Worm (Caenorhabditis elegans): Measurements from ENCODE around the gene Y97E10AR.1.

The Y97E10AR.1 gene

ce11 chrV:8046706-8047105 lies 45.4 kb downstream of the Y97E10AR.1 start, which contains the start of gene ZC513.3 (continued):
- TF ChIP-seq F22D6.2 (tag; optimal IDR thresholded peaks at IDR 0.05): no peak
- TF ChIP-seq B0261.1 (tag; optimal IDR thresholded peaks at IDR 0.05): no peak

ce11 chrV:8050059-8050677 lies 48.9 kb downstream of the Y97E10AR.1 start:
- TF ChIP-seq somi-1 (GFP tag; optimal IDR thresholded peaks at IDR 0.05) (no peak), zfh-2 (GFP tag; conservative IDR thresholded peaks at IDR 0.05) (peak; percentile 83), F52B5.7 (tag; optimal IDR thresholded peaks at IDR 0.05) (no peak), B0035.1 (tag; optimal IDR thresholded peaks at IDR 0.05) (no peak), madf-8 (GFP tag; conservative IDR thresholded peaks at IDR 0.05) (no peak), cebp-2 (GFP tag; IDR thresholded peaks at IDR 0.05) (0 out of 2 replicates have a peak, but pooled peaks have one; percentile 12), egrh-3 (GFP tag; IDR thresholded peaks at IDR 0.05) (peak; percentile 90; the same call in 1 of the 2 replicates), atf-7 (tag; optimal IDR thresholded peaks at IDR 0.05) (no peak), sdz-38 (tag; optimal IDR thresholded peaks at IDR 0.05) (no peak), ztf-18 (tag; optimal IDR thresholded peaks at IDR 0.05) (no peak), athp-1 (tag; optimal IDR thresholded peaks at IDR 0.05) (no peak), T07F8.4 (tag; optimal IDR thresholded peaks at IDR 0.05) (no peak)

ce11 chrV:8050811-8051210 lies 49.5 kb downstream of the Y97E10AR.1 start, which contains the start of gene col-43:
Gene col-43 (minus strand): TSS chrV:8050911.
- TF ChIP-seq K11D2.4 (GFP tag; IDR thresholded peaks at IDR 0.05): no peak
- TF ChIP-seq nhr-80 (tag; optimal IDR thresholded peaks at IDR 0.05): no peak
- no peak for TF ChIP-seq dpff-1 (tag; optimal IDR thresholded peaks at IDR 0.05)
- TF ChIP-seq F49E8.2 (tag; optimal IDR thresholded peaks at IDR 0.05; ENCODE audit: insufficient read depth): no peak
- TF ChIP-seq ztf-6 (GFP tag; IDR thresholded peaks at IDR 0.05): no peak
- no peak for TF ChIP-seq F55B11.4 (tag; optimal IDR thresholded peaks at IDR 0.05; ENCODE audit: borderline replicate concordance, insufficient read depth)
- no peak for TF ChIP-seq Y67H2A.10 (GFP tag; conservative IDR thresholded peaks at IDR 0.05)
- TF ChIP-seq snpc-4 (GFP tag; optimal IDR thresholded peaks at IDR 0.05): no peak
- no peak for TF ChIP-seq snpc-4 (tag; optimal IDR thresholded peaks at IDR 0.05)
- no peak for TF ChIP-seq ceh-79 (tag; optimal IDR thresholded peaks at IDR 0.05)
- TF ChIP-seq F57C9.4 (tag; optimal IDR thresholded peaks at IDR 0.05): no peak
- TF ChIP-seq ztf-18 (tag; optimal IDR thresholded peaks at IDR 0.05): no peak

DNA sequence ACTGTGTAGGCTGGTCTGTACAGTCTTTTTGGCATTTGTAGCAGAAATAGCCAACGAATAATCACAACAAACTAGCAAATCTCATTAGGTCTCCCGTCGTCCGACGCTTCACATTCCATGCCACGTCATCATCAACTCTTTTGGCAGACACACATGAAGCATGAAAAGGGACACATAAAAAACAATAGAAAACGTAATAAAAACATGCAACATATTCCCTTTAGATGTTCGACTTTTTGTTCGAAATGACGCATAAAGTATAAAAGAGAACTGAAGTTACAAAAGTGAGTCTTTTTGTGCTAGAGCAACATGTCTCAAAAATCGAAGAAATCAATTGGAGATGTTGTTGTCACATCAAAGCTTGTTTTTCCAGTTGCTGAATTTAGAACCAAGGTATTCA lies 50.6 kb downstream of the Y97E10AR.1 start, which contains the start of gene sth-1:
TSS of gene sth-1 (plus strand) at position 301 of the 400 bp plus-strand sequence.
- TF ChIP-seq mcd-1 (GFP tag; IDR thresholded peaks at IDR 0.05) (no peak), bed-2 (GFP tag; IDR thresholded peaks at IDR 0.05) (no peak), atf-7 (tag; optimal IDR thresholded peaks at IDR 0.05) (no peak), ztf-26 (tag; optimal IDR thresholded peaks at IDR 0.05) (no peak), C06A6.2 (GFP tag; conservative IDR thresholded peaks at IDR 0.05) (no peak), zim-3 (tag; optimal IDR thresholded peaks at IDR 0.05) (no peak), dpff-1 (tag; optimal IDR thresholded peaks at IDR 0.05) (no peak), snpc-3.4 (tag; optimal IDR thresholded peaks at IDR 0.05) (no peak), F22D6.2 (tag; optimal IDR thresholded peaks at IDR 0.05) (no peak)

- TF ChIP-seq ztf-28 (GFP tag; IDR thresholded peaks at IDR 0.05) (no peak), B0019.2 (GFP tag; conservative IDR thresholded peaks at IDR 0.05) (no peak), K12H6.12 (tag; optimal IDR thresholded peaks at IDR 0.05) (no peak), nfya-1 (tag; optimal IDR thresholded peaks at IDR 0.05; ENCODE audit: borderline replicate concordance, insufficient read depth) (no peak), ztf-22 (GFP tag; optimal IDR thresholded peaks at IDR 0.05) (no peak), T26A5.8 (tag; optimal IDR thresholded peaks at IDR 0.05) (no peak), B0261.1 (tag; optimal IDR thresholded peaks at IDR 0.05) (no peak), Y53F4B.3 (GFP tag; IDR thresholded peaks at IDR 0.05) (no peak), akir-1 (GFP tag; optimal IDR thresholded peaks at IDR 0.05) (no peak), nhr-27 (tag; optimal IDR thresholded peaks at IDR 0.05) (no peak), lag-1 (GFP tag; IDR thresholded peaks at IDR 0.05) (no peak), him-1 (tag; optimal IDR thresholded peaks at IDR 0.05) (no peak), zim-3 (tag; optimal IDR thresholded peaks at IDR 0.05) (no peak), tbx-9 (tag; optimal IDR thresholded peaks at IDR 0.05; ENCODE audit: borderline replicate concordance) (no peak)
Measured at ce11 chrV:8054130-8054529, 52.9 kb downstream of the Y97E10AR.1 start, which contains the start of gene ZC513.2. Gene ZC513.2 (plus strand): TSS chrV:8054430.

All from whole organism, young adult.